Worm (Caenorhabditis elegans) whole organism, L4 larva: Measurements from ENCODE around the gene T28D6.3.

Experiments used
- F49E8.2 ChIP-seq: sonication (generic microtip); optimal IDR thresholded peaks from 2 replicates; lab custom pipeline; 2016; ENCODE audit warnings: missing compliant biosample characterization, mild to moderate bottlenecking, missing genetic modification characterization, borderline replicate concordance
- Y5F2A.4 ChIP-seq: fragments of 200-800 bp; sonication (Bioruptor generic); optimal IDR thresholded peaks from 2 replicates; lab custom pipeline; 2018; ENCODE audit warnings: mild to moderate bottlenecking, missing genetic modification characterization, missing compliant biosample characterization
- ZK337.2 ChIP-seq: fragments of 200-800 bp; sonication (Bioruptor generic); IDR thresholded peaks from 2 replicates; pipeline ENCODE4 v1.3.6; 2022; ENCODE audit warnings: missing genetic modification reagents, missing genetic modification characterization, missing compliant biosample characterization
- arid-1 ChIP-seq: fragments of 200-800 bp; sonication (Bioruptor generic); conservative IDR thresholded peaks from 2 replicates; pipeline ENCODE4 v1.3.6; 2022; ENCODE audit warnings: missing genetic modification reagents, missing genetic modification characterization, missing compliant biosample characterization
- ceh-20 ChIP-seq: fragments of 200-800 bp; sonication (Bioruptor generic); IDR thresholded peaks from 2 replicates; pipeline ENCODE4 v1.3.6; 2022; ENCODE audit warnings: missing genetic modification reagents, missing genetic modification characterization, missing compliant biosample characterization
- ceh-44 ChIP-seq: fragments of 200-800 bp; sonication (Bioruptor generic); IDR thresholded peaks from 2 replicates; pipeline ENCODE4 v1.3.6; 2022; ENCODE audit warnings: missing genetic modification reagents, missing genetic modification characterization, missing compliant biosample characterization
- daf-12 ChIP-seq: fragments of 150-350 bp; optimal IDR thresholded peaks from 2 replicates; lab custom pipeline; 2014; ENCODE audit warnings: missing biosample characterization, missing genetic modification reagents, missing genetic modification characterization
- daf-8 ChIP-seq: fragments of 200-800 bp; sonication (Bioruptor generic); IDR thresholded peaks from 2 replicates; pipeline ENCODE4 v1.3.6; 2022; ENCODE audit warnings: missing genetic modification characterization, missing compliant biosample characterization
- dmd-6 ChIP-seq: fragments of 200-800 bp; sonication (Bioruptor generic); IDR thresholded peaks from 2 replicates; pipeline ENCODE4 v1.3.6; 2022; ENCODE audit warnings: missing genetic modification reagents, missing genetic modification characterization, missing compliant biosample characterization
- dmd-8 ChIP-seq: fragments of 200-800 bp; sonication (Bioruptor generic); IDR thresholded peaks from 2 replicates; pipeline ENCODE4 v1.3.6; 2022; ENCODE audit warnings: missing genetic modification characterization, missing compliant biosample characterization
- dpl-1 ChIP-seq: fragments of 150-350 bp; optimal IDR thresholded peaks from 2 replicates; lab custom pipeline; 2014; ENCODE audit warnings: missing biosample characterization, missing genetic modification reagents, missing genetic modification characterization
- fkh-10 ChIP-seq: fragments of 150-350 bp; optimal IDR thresholded peaks from 2 replicates; lab custom pipeline; 2014; ENCODE audit warnings: missing biosample characterization, missing genetic modification reagents, missing genetic modification characterization
- gei-8 ChIP-seq: fragments of 200-800 bp; sonication (Bioruptor generic); optimal IDR thresholded peaks from 2 replicates; lab custom pipeline; 2018; ENCODE audit warnings: mild to moderate bottlenecking, missing genetic modification characterization, missing compliant biosample characterization
- hlh-30 ChIP-seq: sonication (generic microtip); optimal IDR thresholded peaks from 2 replicates; lab custom pipeline; 2017; ENCODE audit warnings: antibody characterized with exemption, mild to moderate bottlenecking, missing genetic modification characterization, missing compliant biosample characterization; ENCODE audit not compliant: insufficient read depth
- hmg-1.1 ChIP-seq: fragments of 200-800 bp; sonication (Bioruptor generic); IDR thresholded peaks from 2 replicates; pipeline ENCODE4 v1.3.6; 2022; ENCODE audit warnings: missing genetic modification reagents, missing genetic modification characterization, missing compliant biosample characterization
- lir-3 ChIP-seq: sonication (generic microtip); optimal IDR thresholded peaks from 2 replicates; lab custom pipeline; 2016; ENCODE audit warnings: mild to moderate bottlenecking, missing genetic modification characterization, missing compliant biosample characterization
- lsy-2 ChIP-seq, 2 experiments: fragments of 150-350 bp in 1 of 2; sonication (generic microtip) in 1 of 2; optimal IDR thresholded peaks; 2 replicates each; lab custom pipeline; 2014 to 2017; ENCODE audit warnings: missing biosample characterization in 2 of 2, missing genetic modification characterization in 2 of 2
- mdl-1 ChIP-seq, 2 experiments: fragments of 150-350 bp in 1 of 2; sonication (generic microtip) in 1 of 2; optimal IDR thresholded peaks; 2 replicates each; lab custom pipeline; 2014 to 2017; ENCODE audit warnings: missing biosample characterization in 2 of 2, missing genetic modification characterization in 2 of 2
- mdt-29 ChIP-seq: fragments of 200-800 bp; sonication (Bioruptor generic); IDR thresholded peaks from 2 replicates; pipeline ENCODE4 v1.3.6; 2022; ENCODE audit warnings: missing genetic modification reagents, missing genetic modification characterization, missing compliant biosample characterization
- mes-2 ChIP-seq: sonication (generic microtip); optimal IDR thresholded peaks from 2 replicates; lab custom pipeline; 2016; ENCODE audit warnings: missing genotype, mild to moderate bottlenecking, missing genetic modification characterization, missing compliant biosample characterization; ENCODE audit not compliant: poor library complexity, severe bottlenecking
- mxl-2 ChIP-seq: fragments of 200-800 bp; sonication (Bioruptor generic); conservative IDR thresholded peaks from 2 replicates; pipeline ENCODE4 v1.3.6; 2022; ENCODE audit warnings: missing genetic modification reagents, missing genetic modification characterization, missing compliant biosample characterization
- mxl-3 ChIP-seq: fragments of 200-800 bp; sonication (Bioruptor generic); optimal IDR thresholded peaks from 2 replicates; lab custom pipeline; 2018; ENCODE audit warnings: mild to moderate bottlenecking, missing genetic modification characterization, missing compliant biosample characterization
- nhr-102 ChIP-seq: sonication (generic microtip); optimal IDR thresholded peaks from 2 replicates; lab custom pipeline; 2016; ENCODE audit warnings: mild to moderate bottlenecking, missing genetic modification characterization, moderate library complexity, missing compliant biosample characterization
- nhr-11 ChIP-seq: fragments of 150-350 bp; optimal IDR thresholded peaks from 2 replicates; lab custom pipeline; 2014; ENCODE audit warnings: missing biosample characterization, missing genetic modification characterization
- nhr-48 ChIP-seq: sonication (generic microtip); optimal IDR thresholded peaks from 2 replicates; lab custom pipeline; 2016; ENCODE audit warnings: mild to moderate bottlenecking, missing genetic modification characterization, missing compliant biosample characterization
- nhr-6 ChIP-seq: fragments of 150-350 bp; optimal IDR thresholded peaks from 2 replicates; lab custom pipeline; 2014; ENCODE audit warnings: missing biosample characterization, missing genetic modification characterization
- pha-4 ChIP-seq, 2 experiments: fragments of 150-350 bp in 1 of 2; fragments of 200-800 bp in 1 of 2; sonication (Bioruptor generic) in 1 of 2; IDR thresholded peaks in 1 of 2; optimal IDR thresholded peaks in 1 of 2; 2 replicates each; pipeline versions ENCODE4 v1.3.6 to Lab custom; 2014 to 2022; ENCODE audit warnings: missing genetic modification characterization in 2 of 2, missing genetic modification reagents in 2 of 2, missing biosample characterization in 1 of 2, missing compliant biosample characterization in 1 of 2
- rbr-2 ChIP-seq: sonication (generic microtip); optimal IDR thresholded peaks from 2 replicates; lab custom pipeline; 2016; ENCODE audit warnings: missing genotype, missing genetic modification characterization, missing compliant biosample characterization
- set-16 ChIP-seq: fragments of 200-800 bp; sonication (Bioruptor generic); IDR thresholded peaks from 2 replicates; pipeline ENCODE4 v1.3.6; 2022; ENCODE audit warnings: missing genetic modification reagents, missing genetic modification characterization, missing compliant biosample characterization
- snpc-4 ChIP-seq: fragments of 150-350 bp; optimal IDR thresholded peaks from 2 replicates; lab custom pipeline; 2014; ENCODE audit warnings: missing biosample characterization, missing genetic modification characterization
- unc-62 ChIP-seq, 3 experiments: fragments of 150-350 bp in 1 of 3; sonication (generic microtip); optimal IDR thresholded peaks in 2 of 3; peaks in 1 of 3; 1 replicate in 1 of 3; 2 replicates in 2 of 3; lab custom pipeline; 2014 to 2017; ENCODE audit warnings: missing biosample characterization in 3 of 3, missing genetic modification characterization in 3 of 3, missing genetic modification reagents in 3 of 3, missing genotype in 1 of 3
- vab-7 ChIP-seq: fragments of 200-800 bp; sonication (Bioruptor generic); IDR thresholded peaks from 2 replicates; pipeline ENCODE4 v1.3.6; 2022; ENCODE audit warnings: missing genetic modification reagents, missing genetic modification characterization, missing compliant biosample characterization

The T28D6.3 gene

ce11 chrIII:11334346-11334745, 32.2 kb upstream of the T28D6.3 start (continued):
- TF ChIP-seq lsy-2 (tag; optimal IDR thresholded peaks at IDR 0.05; lab: Kevin White, UChicago) (peak in 1 of 2 experiments; percentile 26), ceh-20 (GFP tag; lab: Robert Waterston, UW) (no peak), mxl-2 (GFP tag; lab: Robert Waterston, UW) (no peak), set-16 (peak; percentile 65), rbr-2 (tag; lab: Kevin White, UChicago) (peak; percentile 63), dmd-8 (GFP tag; lab: Robert Waterston, UW) (no peak), daf-8 (no peak), nhr-48 (tag; lab: Kevin White, UChicago) (no peak), ceh-44 (GFP tag; lab: Robert Waterston, UW) (no peak), unc-62 (GFP tag; optimal IDR thresholded peaks at IDR 0.05 in 1 of 2; lab: Kevin White, UChicago) (no peak), unc-62 (tag; optimal IDR thresholded peaks at IDR 0.05; lab: Kevin White, UChicago) (no peak), gei-8 (GFP tag; lab: Kevin White, UChicago) (no peak), pha-4 (GFP tag; IDR thresholded peaks at IDR 0.05; lab: Robert Waterston, UW) (peak; percentile 16; the same call in 1 of the 2 replicates), pha-4 (tag; optimal IDR thresholded peaks at IDR 0.05; lab: Kevin White, UChicago) (no peak), F49E8.2 (tag; lab: Kevin White, UChicago) (no peak), nhr-102 (tag; lab: Kevin White, UChicago) (no peak), ZK337.2 (GFP tag; lab: Robert Waterston, UW) (no peak), hlh-30 (tag; lab: Kevin White, UChicago) (peak; percentile 32), nhr-11 (tag; lab: Kevin White, UChicago) (no peak), nhr-6 (tag; lab: Kevin White, UChicago) (no peak), mdl-1 (tag; optimal IDR thresholded peaks at IDR 0.05; lab: Kevin White, UChicago) (no peak), snpc-4 (tag; lab: Kevin White, UChicago) (no peak)

DNA sequence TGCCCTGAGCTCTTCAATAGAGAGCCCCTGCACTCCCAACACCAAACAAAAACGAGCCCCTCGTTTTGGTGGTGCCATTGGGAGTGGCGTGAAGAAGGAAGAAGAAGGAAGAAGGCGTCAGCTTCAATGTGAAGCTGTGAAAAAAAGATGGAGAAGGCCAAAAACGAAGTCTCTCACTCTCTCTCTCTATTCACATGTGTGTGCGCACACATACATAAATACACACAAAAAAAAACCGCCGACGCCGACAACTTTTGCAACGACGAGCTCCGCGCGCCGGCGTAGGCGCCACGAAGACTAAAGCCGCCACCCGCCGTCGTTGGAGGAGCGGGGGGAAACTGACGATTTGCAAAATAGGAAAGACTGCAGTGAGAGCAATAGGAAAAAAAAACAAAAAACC, 30.5 kb upstream of the T28D6.3 start:
- TF ChIP-seq lsy-2 (tag; optimal IDR thresholded peaks at IDR 0.05; lab: Kevin White, UChicago) (peak in 1 of 2 experiments; percentile 43), rbr-2 (tag; lab: Kevin White, UChicago) (peak; percentile 28), hmg-1.1 (GFP tag; lab: Robert Waterston, UW) (peak; percentile 45; the same call in 1 of the 2 replicates), mxl-3 (GFP tag; lab: Kevin White, UChicago) (no peak), mdl-1 (tag; optimal IDR thresholded peaks at IDR 0.05; lab: Kevin White, UChicago) (peak in 1 of 2 experiments; percentile 22), fkh-10 (GFP tag; lab: Kevin White, UChicago) (peak; percentile 6), mxl-2 (GFP tag; lab: Robert Waterston, UW) (no peak), set-16 (peak; percentile 53), ceh-20 (GFP tag; lab: Robert Waterston, UW) (0 out of 2 replicates have a peak, but pooled peaks have one; percentile 37), dmd-6 (no peak)
- TF ChIP-seq, all 104 proteins: peak for 7

ce11 chrIII:11337627-11338026, 28.9 kb upstream of the T28D6.3 start:
- no peak for TF ChIP-seq mdt-29 (GFP tag; lab: Robert Waterston, UW)
- TF ChIP-seq Y5F2A.4 (GFP tag; lab: Kevin White, UChicago): no peak
- TF ChIP-seq ceh-20 (GFP tag; lab: Robert Waterston, UW): no peak
- no peak for TF ChIP-seq vab-7 (GFP tag; lab: Robert Waterston, UW)
- TF ChIP-seq dpl-1 (GFP tag; lab: Kevin White, UChicago): no peak

ce11 chrIII:11341466-11341865, 25.1 kb upstream of the T28D6.3 start:
- TF ChIP-seq dmd-6 (no peak), unc-62 (GFP tag; optimal IDR thresholded peaks at IDR 0.05 in 1 of 2; lab: Kevin White, UChicago) (peak in 1 of 2 experiments; percentile 95), unc-62 (tag; optimal IDR thresholded peaks at IDR 0.05; lab: Kevin White, UChicago) (no peak), lir-3 (tag; lab: Kevin White, UChicago) (no peak)

- TF ChIP-seq arid-1 (GFP tag; lab: Robert Waterston, UW) (no peak), mes-2 (tag; lab: Kevin White, UChicago) (peak; percentile 44), lsy-2 (tag; optimal IDR thresholded peaks at IDR 0.05; lab: Kevin White, UChicago) (peak in 1 of 2 experiments; percentile 60), daf-12 (tag; lab: Kevin White, UChicago) (no peak), dpl-1 (GFP tag; lab: Kevin White, UChicago) (peak; percentile 54), hmg-1.1 (GFP tag; lab: Robert Waterston, UW) (0 out of 2 replicates have a peak, but pooled peaks have one; percentile 20)
Measured at ce11 chrIII:11343041-11343440, 23.5 kb upstream of the T28D6.3 start, which contains the start of the genes T28D6.6 and pen-2. Gene T28D6.6, minus strand, starts transcription at chrIII:11343108. Gene pen-2, plus strand, starts transcription at chrIII:11343322.
